Worm (Caenorhabditis elegans) whole organism, early embryonic: Measurements from ENCODE around the gene otpl-4.

Experiments used
- B0310.2 ChIP-seq: sonication (generic microtip); optimal IDR thresholded peaks from 2 replicates; lab custom pipeline; 2016; ENCODE audit warnings: mild to moderate bottlenecking, missing genetic modification characterization, missing compliant biosample characterization
- F13C5.2 ChIP-seq: sonication (generic microtip); optimal IDR thresholded peaks from 2 replicates; lab custom pipeline; 2017; ENCODE audit warnings: mild to moderate bottlenecking, missing genetic modification characterization, inconsistent platforms, missing compliant biosample characterization
- aly-1 ChIP-seq: sonication (generic microtip); optimal IDR thresholded peaks from 2 replicates; lab custom pipeline; 2016; ENCODE audit warnings: missing genetic modification characterization, missing compliant biosample characterization
- ama-1 ChIP-seq: fragments of 150-350 bp; optimal IDR thresholded peaks from 2 replicates; lab custom pipeline; 2014
- ceh-13 ChIP-seq: fragments of 200-800 bp; sonication (Bioruptor generic); optimal IDR thresholded peaks from 2 replicates; lab custom pipeline; 2018; ENCODE audit warnings: mild to moderate bottlenecking, missing genetic modification characterization, missing compliant biosample characterization
- ceh-36 ChIP-seq: sonication (generic microtip); optimal IDR thresholded peaks from 2 replicates; lab custom pipeline; 2016; ENCODE audit warnings: missing genetic modification characterization, inconsistent platforms, missing compliant biosample characterization
- ets-7 ChIP-seq: sonication (generic microtip); optimal IDR thresholded peaks from 2 replicates; lab custom pipeline; 2016; ENCODE audit warnings: missing genotype, missing genetic modification characterization, missing compliant biosample characterization
- flt-1 ChIP-seq: fragments of 200-800 bp; sonication (Bioruptor generic); IDR thresholded peaks from 2 replicates; pipeline ENCODE4 v1.3.6; 2022; ENCODE audit warnings: missing genetic modification characterization, missing compliant biosample characterization
- hmbx-1 ChIP-seq: sonication (generic microtip); optimal IDR thresholded peaks from 2 replicates; lab custom pipeline; 2016; ENCODE audit warnings: mild to moderate bottlenecking, missing genetic modification characterization, missing compliant biosample characterization
- hmg-4 ChIP-seq: fragments of 200-800 bp; sonication (Bioruptor generic); optimal IDR thresholded peaks from 2 replicates; lab custom pipeline; 2018; ENCODE audit warnings: mild to moderate bottlenecking, missing genetic modification characterization, missing compliant biosample characterization
- hnd-1 ChIP-seq: sonication (generic microtip); optimal IDR thresholded peaks from 2 replicates; lab custom pipeline; 2016; ENCODE audit warnings: missing genetic modification characterization, missing compliant biosample characterization
- pes-1 ChIP-seq: fragments of 200-800 bp; sonication (Bioruptor generic); IDR thresholded peaks from 2 replicates; pipeline ENCODE4 v1.3.6; 2022; ENCODE audit warnings: missing genetic modification reagents, missing genetic modification characterization, missing compliant biosample characterization
- scrt-1 ChIP-seq: fragments of 200-800 bp; sonication (Bioruptor generic); IDR thresholded peaks from 2 replicates; pipeline ENCODE4 v1.3.6; 2022; ENCODE audit warnings: missing genetic modification characterization, missing compliant biosample characterization
- sea-1 ChIP-seq: fragments of 200-800 bp; sonication (Bioruptor generic); conservative IDR thresholded peaks from 2 replicates; pipeline ENCODE4 v1.3.6; 2022; ENCODE audit warnings: missing genetic modification characterization, missing compliant biosample characterization
- tbx-11 ChIP-seq: fragments of 200-800 bp; sonication (Bioruptor generic); IDR thresholded peaks from 2 replicates; pipeline ENCODE4 v1.3.6; 2022; ENCODE audit warnings: missing genetic modification characterization, missing compliant biosample characterization
- tbx-37 ChIP-seq: fragments of 200-800 bp; sonication (Bioruptor generic); conservative IDR thresholded peaks from 2 replicates; pipeline ENCODE4 v1.3.6; 2022; ENCODE audit warnings: missing genetic modification reagents, missing genetic modification characterization, missing compliant biosample characterization
- tra-4 ChIP-seq: sonication (generic microtip); optimal IDR thresholded peaks from 2 replicates; lab custom pipeline; 2017; ENCODE audit warnings: missing genetic modification characterization, missing compliant biosample characterization

otpl-4 gene

ce11 chrV:8525774-8526173, 11.4 kb upstream of the otpl-4 start, which contains the start of gene otpl-6:
Gene otpl-6, plus strand, starts transcription at chrV:8526074.
- no peak for TF ChIP-seq scrt-1 (GFP tag; lab: Robert Waterston, UW)
- no peak for TF ChIP-seq pes-1 (GFP tag; lab: Robert Waterston, UW)
- TF ChIP-seq B0310.2 (tag; lab: Kevin White, UChicago): no peak
- TF ChIP-seq aly-1 (tag; lab: Kevin White, UChicago): no peak

ce11 chrV:8529219-8529618, 7.9 kb upstream of the otpl-4 start, which contains the start of gene otpl-5:
Gene otpl-5, plus strand, starts transcription at chrV:8529519.
- TF ChIP-seq tbx-11: no peak
- TF ChIP-seq tra-4 (tag; lab: Kevin White, UChicago): no peak
- no peak for TF ChIP-seq scrt-1 (GFP tag; lab: Robert Waterston, UW)
- no peak for TF ChIP-seq B0310.2 (tag; lab: Kevin White, UChicago)
- no peak for TF ChIP-seq tbx-37 (GFP tag; lab: Robert Waterston, UW)
- TF ChIP-seq hmg-4 (GFP tag; lab: Kevin White, UChicago): no peak
- TF ChIP-seq aly-1 (tag; lab: Kevin White, UChicago): no peak
- TF ChIP-seq ceh-13 (GFP tag; lab: Kevin White, UChicago): no peak
- no peak for TF ChIP-seq flt-1 (GFP tag; lab: Robert Waterston, UW)
- no peak for TF ChIP-seq F13C5.2
- no peak for TF ChIP-seq hnd-1 (tag; lab: Kevin White, UChicago)
- TF ChIP-seq pes-1 (GFP tag; lab: Robert Waterston, UW): no peak
- no peak for TF ChIP-seq sea-1
- no peak for TF ChIP-seq hmbx-1 (tag; lab: Kevin White, UChicago)
- no peak for TF ChIP-seq ets-7 (tag; lab: Kevin White, UChicago)
- no peak for TF ChIP-seq ceh-36 (tag; lab: Kevin White, UChicago)
- no peak for TF ChIP-seq ama-1

ce11 chrV:8533067-8533466, 4.1 kb upstream of the otpl-4 start, which contains the start of the genes his-8 and his-7:
Gene his-8, minus strand, starts transcription at chrV:8533086.
Gene his-7, plus strand, starts transcription at chrV:8533379.
- TF ChIP-seq tbx-11 (peak; percentile 14; the same call in 1 of the 2 replicates), sea-1 (peak; percentile 54; the same call in 1 of the 2 replicates)

- TF ChIP-seq ets-7 (tag; lab: Kevin White, UChicago) (no peak), ceh-13 (GFP tag; lab: Kevin White, UChicago) (no peak)
Observed at ce11 chrV:8533916-8534315, 3.2 kb upstream of the otpl-4 start.

- TF ChIP-seq tbx-37 (GFP tag; lab: Robert Waterston, UW) (peak; percentile 63; the same call in 1 of the 2 replicates), ama-1 (peak; percentile 91), hmg-4 (GFP tag; lab: Kevin White, UChicago) (peak; percentile 42), scrt-1 (GFP tag; lab: Robert Waterston, UW) (0 out of 2 replicates have a peak, but pooled peaks have one; percentile 53), tbx-11 (peak; percentile 52; the same call in 1 of the 2 replicates), pes-1 (GFP tag; lab: Robert Waterston, UW) (peak; percentile 70), flt-1 (GFP tag; lab: Robert Waterston, UW) (peak; percentile 65; the same call in 1 of the 2 replicates), sea-1 (peak; percentile 75; the same call in 1 of the 2 replicates)
Observed at ce11 chrV:8534534-8535283, 2.4 kb upstream of the otpl-4 start, which contains the start of the genes his-6 and his-5. Gene his-6, minus strand, starts transcription at chrV:8534977. Gene his-5, plus strand, starts transcription at chrV:8535214.

- no peak for TF ChIP-seq ama-1
- TF ChIP-seq ets-7 (tag; lab: Kevin White, UChicago): no peak
- no peak for TF ChIP-seq tra-4 (tag; lab: Kevin White, UChicago)
- TF ChIP-seq hnd-1 (tag; lab: Kevin White, UChicago): no peak
- no peak for TF ChIP-seq scrt-1 (GFP tag; lab: Robert Waterston, UW)
- no peak for TF ChIP-seq F13C5.2
Observed at ce11 chrV:8536213-8536612, 918 bp upstream of the otpl-4 start, which contains the start of gene his-39. Gene his-39, plus strand, starts transcription at chrV:8536513.

ce11 chrV:8545531-8546224, 8.5 kb downstream of the otpl-4 start, which contains the start of the genes slc-17.8 and asns-1:
Gene slc-17.8, minus strand, starts transcription at chrV:8545581.
Gene asns-1, plus strand, starts transcription at chrV:8546174.
- TF ChIP-seq ceh-36 (tag; lab: Kevin White, UChicago) (no peak), B0310.2 (tag; lab: Kevin White, UChicago) (no peak), tbx-11 (no peak), ets-7 (tag; lab: Kevin White, UChicago) (no peak), sea-1 (no peak), aly-1 (tag; lab: Kevin White, UChicago) (no peak), hmg-4 (GFP tag; lab: Kevin White, UChicago) (no peak), scrt-1 (GFP tag; lab: Robert Waterston, UW) (no peak), tbx-37 (GFP tag; lab: Robert Waterston, UW) (no peak), F13C5.2 (no peak)

- no peak for TF ChIP-seq ceh-36 (tag; lab: Kevin White, UChicago)
- no peak for TF ChIP-seq tra-4 (tag; lab: Kevin White, UChicago)
- TF ChIP-seq pes-1 (GFP tag; lab: Robert Waterston, UW): no peak
- TF ChIP-seq scrt-1 (GFP tag; lab: Robert Waterston, UW): no peak
- no peak for TF ChIP-seq tbx-11
- no peak for TF ChIP-seq sea-1
- TF ChIP-seq hmbx-1 (tag; lab: Kevin White, UChicago): no peak
Observed at ce11 chrV:8548989-8549388, 11.9 kb downstream of the otpl-4 start, which contains the start of gene stdh-4. Gene stdh-4, plus strand, starts transcription at chrV:8549289.
